Fruit fly (Drosophila melanogaster): Measurements from ENCODE around the gene CG32576.
A peak's percentile ranks its signal among the peaks of the same experiment; 100 is the strongest.

Gene CG32576

DNA sequence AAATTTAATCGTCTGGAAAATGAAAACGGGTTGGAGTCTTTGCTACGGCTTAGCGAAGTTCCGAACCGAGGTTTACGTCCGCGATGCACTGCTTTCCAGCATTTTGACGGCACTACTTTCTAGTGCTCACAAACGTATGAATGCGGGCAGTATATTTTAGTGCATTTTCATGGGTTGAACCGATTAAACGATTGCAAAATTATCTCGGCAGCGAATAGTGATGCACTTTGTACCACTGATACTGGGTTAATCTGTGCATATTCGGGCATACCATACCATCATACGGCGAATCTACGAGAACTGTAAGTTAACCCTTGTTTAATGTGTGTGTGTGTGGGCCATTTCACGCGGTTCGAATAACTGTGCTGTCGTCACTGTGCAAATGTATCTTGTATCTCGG, 17.5 kb downstream of the CG32576 start, which contains the start of gene Mfe2 (continued):
- no peak for TF ChIP-seq fd64A (GFP tag; optimal IDR thresholded peaks at IDR 0.05)
- TF ChIP-seq Dbx (GFP tag; IDR thresholded peaks at IDR 0.05): peak; percentile 78
- peak; percentile 57 for TF ChIP-seq CG34376 (GFP tag; optimal IDR thresholded peaks at IDR 0.05)
- TF ChIP-seq Ada2b (GFP tag; IDR thresholded peaks at IDR 0.05): no peak
- peak; percentile 18 for TF ChIP-seq pnt (GFP tag; optimal IDR thresholded peaks at IDR 0.05)
- TF ChIP-seq ftz-f1 (GFP tag; optimal IDR thresholded peaks at IDR 0.05): peak; percentile 11
- TF ChIP-seq vvl (GFP tag; IDR thresholded peaks at IDR 0.05): peak; percentile 89
- TF ChIP-seq Fer2 (tag; optimal IDR thresholded peaks at IDR 0.05): no peak
- TF ChIP-seq z (GFP tag; IDR thresholded peaks at IDR 0.05): no peak
- peak; percentile 70 for TF ChIP-seq CG4282 (GFP tag; optimal IDR thresholded peaks at IDR 0.05)
- TF ChIP-seq kah (GFP tag; optimal IDR thresholded peaks at IDR 0.05): peak; percentile 13
- no peak for TF ChIP-seq Trl (optimal IDR thresholded peaks at IDR 0.05)
- peak; percentile 73 for TF ChIP-seq Trl (GFP tag; optimal IDR thresholded peaks at IDR 0.05)
- no peak for TF ChIP-seq corto (GFP tag; optimal IDR thresholded peaks at IDR 0.05)
- no peak for TF ChIP-seq CG10274 (GFP tag; optimal IDR thresholded peaks at IDR 0.05)
- no peak for TF ChIP-seq CG17328 (GFP tag; IDR thresholded peaks at IDR 0.05)
- TF ChIP-seq CG1024 (GFP tag; IDR thresholded peaks at IDR 0.05): 0 out of 2 replicates have a peak, but pooled peaks have one; percentile 17
- peak; percentile 77 for TF ChIP-seq YL-1 (GFP tag; optimal IDR thresholded peaks at IDR 0.05)
- peak; percentile 85 for TF ChIP-seq HmgZ (tag; optimal IDR thresholded peaks at IDR 0.05)
- TF ChIP-seq Dad (GFP tag; optimal IDR thresholded peaks at IDR 0.05): peak; percentile 51
- TF ChIP-seq Max (GFP tag; optimal IDR thresholded peaks at IDR 0.05): peak; percentile 50
- TF ChIP-seq CTCF (GFP tag; optimal IDR thresholded peaks at IDR 0.05): peak; percentile 80
- TF ChIP-seq Hr78 (GFP tag; optimal IDR thresholded peaks at IDR 0.05): peak in 1 of 2 experiments; percentile 94
- TF ChIP-seq CG15269 (tag; optimal IDR thresholded peaks at IDR 0.05): no peak
- peak; percentile 44 for TF ChIP-seq CG1647 (GFP tag; optimal IDR thresholded peaks at IDR 0.05)
- TF ChIP-seq CG8944 (GFP tag; optimal IDR thresholded peaks at IDR 0.05): peak; percentile 70
- no peak for TF ChIP-seq D (optimal IDR thresholded peaks at IDR 0.05)
- no peak for TF ChIP-seq D (GFP tag; optimal IDR thresholded peaks at IDR 0.05)
- peak; percentile 39 for TF ChIP-seq CG4854 (GFP tag; optimal IDR thresholded peaks at IDR 0.05)
- peak; percentile 86 for TF ChIP-seq CG15514 (GFP tag; optimal IDR thresholded peaks at IDR 0.05)
- peak; percentile 82; the same call in 2 of the 4 replicates for TF ChIP-seq chinmo (GFP tag; IDR thresholded peaks at IDR 0.05; ENCODE audit: partially characterized antibody)
- peak; percentile 55; the same call in 1 of the 3 replicates for TF ChIP-seq knrl (GFP tag; IDR thresholded peaks at IDR 0.05; ENCODE audit: partially characterized antibody)
- peak in 1 of 3 experiments; percentile 13 for TF ChIP-seq Stat92E (GFP tag; optimal IDR thresholded peaks at IDR 0.05)
- TF ChIP-seq Sry-β (GFP tag; optimal IDR thresholded peaks at IDR 0.05): no peak
- peak; percentile 65 for TF ChIP-seq Bgb (GFP tag; IDR thresholded peaks at IDR 0.05; ENCODE audit: partially characterized antibody)
- no peak for TF ChIP-seq CG30431 (GFP tag; optimal IDR thresholded peaks at IDR 0.05)
- TF ChIP-seq sqz (GFP tag; optimal IDR thresholded peaks at IDR 0.05): no peak
- TF ChIP-seq CG10565 (GFP tag; optimal IDR thresholded peaks at IDR 0.05): no peak
- TF ChIP-seq br (optimal IDR thresholded peaks at IDR 0.05): no peak
- TF ChIP-seq ken (GFP tag; IDR thresholded peaks at IDR 0.05): peak; percentile 72
- no peak for TF ChIP-seq fd96Cb (tag; optimal IDR thresholded peaks at IDR 0.05)
- peak; percentile 62 for TF ChIP-seq CG9609 (GFP tag; optimal IDR thresholded peaks at IDR 0.05)
- TF ChIP-seq CG9817 (tag; optimal IDR thresholded peaks at IDR 0.05): peak; percentile 62
- TF ChIP-seq CG16815 (GFP tag; optimal IDR thresholded peaks at IDR 0.05): peak; percentile 26
- TF ChIP-seq CG13424 (tag; optimal IDR thresholded peaks at IDR 0.05): peak; percentile 3
- peak; percentile 75 for TF ChIP-seq HmgD (GFP tag; optimal IDR thresholded peaks at IDR 0.05)
- peak; percentile 24; the same call in 1 of the 3 replicates for TF ChIP-seq H15 (GFP tag; IDR thresholded peaks at IDR 0.05)
- TF ChIP-seq scrt (GFP tag; optimal IDR thresholded peaks at IDR 0.05): no peak
- TF ChIP-seq CG15011 (GFP tag; optimal IDR thresholded peaks at IDR 0.05): no peak
- peak; percentile 70 for TF ChIP-seq her (GFP tag; optimal IDR thresholded peaks at IDR 0.05)
- TF ChIP-seq CG11695 (GFP tag; IDR thresholded peaks at IDR 0.05): no peak
- peak; percentile 65 for TF ChIP-seq CG2116 (GFP tag; optimal IDR thresholded peaks at IDR 0.05)
